Worm (Caenorhabditis elegans) whole organism, midembryonic: ENCODE results near the gene C04C3.4.

Experiments
- T22C8.4 ChIP-seq: fragments of 200-800 bp; sonication (Bioruptor generic); IDR thresholded peaks from 2 replicates; pipeline ENCODE4 v1.3.6; 2022; ENCODE audit warnings: missing genetic modification characterization, missing compliant biosample characterization
- cog-1 ChIP-seq: sonication (generic microtip); optimal IDR thresholded peaks from 2 replicates; lab custom pipeline; 2016; ENCODE audit warnings: missing genetic modification characterization, missing compliant biosample characterization
- flt-1 ChIP-seq: fragments of 200-800 bp; sonication (Bioruptor generic); IDR thresholded peaks from 2 replicates; pipeline ENCODE4 v1.3.6; 2022; ENCODE audit warnings: missing genetic modification characterization, missing compliant biosample characterization
- klf-2 ChIP-seq: fragments of 200-800 bp; sonication (Bioruptor generic); conservative IDR thresholded peaks from 2 replicates; pipeline ENCODE4 v1.3.6; 2022; ENCODE audit warnings: missing genetic modification reagents, missing genetic modification characterization, missing compliant biosample characterization
- med-1 ChIP-seq: sonication (generic microtip); optimal IDR thresholded peaks from 2 replicates; lab custom pipeline; 2017; ENCODE audit warnings: missing genetic modification characterization, mild to moderate bottlenecking, missing compliant biosample characterization, antibody characterized with exemption, missing genetic modification reagents; ENCODE audit not compliant: insufficient read depth
- ref-1 ChIP-seq: fragments of 200-800 bp; sonication (Bioruptor generic); conservative IDR thresholded peaks from 2 replicates; pipeline ENCODE4 v1.3.6; 2022; ENCODE audit warnings: missing genetic modification reagents, missing genetic modification characterization, missing compliant biosample characterization
- tab-1 ChIP-seq: fragments of 200-800 bp; sonication (Bioruptor generic); IDR thresholded peaks from 2 replicates; pipeline ENCODE4 v1.3.6; 2022; ENCODE audit warnings: missing genetic modification characterization, missing compliant biosample characterization
- ztf-23 ChIP-seq: fragments of 200-800 bp; sonication (Bioruptor generic); IDR thresholded peaks from 2 replicates; pipeline ENCODE4 v1.3.6; 2022; ENCODE audit warnings: missing genetic modification reagents, missing genetic modification characterization, missing compliant biosample characterization
- ztf-29 ChIP-seq: fragments of 200-800 bp; sonication (Bioruptor generic); IDR thresholded peaks from 2 replicates; pipeline ENCODE4 v1.3.6; 2022; ENCODE audit warnings: missing genetic modification reagents, missing genetic modification characterization, missing compliant biosample characterization

Gene C04C3.4

DNA sequence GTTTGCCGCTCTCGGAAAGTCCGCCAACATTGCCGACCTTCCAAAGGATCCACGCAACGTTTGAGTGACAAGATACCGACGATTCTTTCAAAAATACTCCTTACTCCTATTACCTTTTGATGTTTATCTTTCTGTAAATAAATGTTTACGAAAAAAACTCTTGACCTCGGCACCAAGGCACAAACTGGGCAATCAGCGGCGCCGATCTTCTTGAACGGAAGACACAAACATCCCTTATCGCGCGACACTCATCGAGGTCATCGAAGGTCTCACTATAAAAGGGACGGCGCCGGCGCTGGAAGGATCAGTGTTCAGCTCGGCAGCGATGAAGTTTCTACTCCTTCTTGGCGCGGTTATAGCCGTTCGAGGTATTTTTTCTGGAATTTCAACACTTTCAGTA is 45.2 kb downstream of the C04C3.4 start, which contains the start of gene grd-3:
Gene grd-3, plus strand, starts transcription at position 302 of the 400 bp plus-strand sequence.
- TF ChIP-seq ztf-29 (no peak), klf-2 (GFP tag; lab: Robert Waterston, UW) (no peak), ref-1 (no peak), cog-1 (tag; lab: Kevin White, UChicago) (no peak), tab-1 (GFP tag; lab: Robert Waterston, UW) (no peak), T22C8.4 (GFP tag; lab: Robert Waterston, UW) (no peak), ztf-23 (GFP tag; lab: Robert Waterston, UW) (no peak), med-1 (GFP tag; lab: Kevin White, UChicago) (no peak), flt-1 (no peak)

DNA sequence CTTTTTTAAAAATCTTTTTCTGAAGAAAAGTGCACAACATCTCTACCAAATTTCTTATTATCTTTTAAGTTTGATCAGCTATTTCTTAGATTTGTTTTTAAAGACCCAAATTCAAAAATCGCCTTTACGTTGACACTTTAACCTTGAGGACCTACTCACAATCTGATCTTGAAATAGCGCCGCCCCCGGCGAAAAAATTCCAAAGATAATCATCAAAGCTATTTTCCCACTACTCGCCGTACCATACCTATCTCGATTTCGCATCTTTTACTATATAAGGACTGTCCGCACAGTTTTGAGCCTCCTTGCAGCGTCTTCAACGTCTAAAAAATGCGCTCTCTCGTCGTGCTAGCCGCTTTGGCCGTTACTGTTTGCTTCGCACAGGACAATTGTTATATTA is 46.7 kb downstream of the C04C3.4 start, which contains the start of gene grd-10:
Gene grd-10, plus strand, starts transcription at position 208 of the 400 bp plus-strand sequence.
- TF ChIP-seq ztf-29: no peak
- TF ChIP-seq klf-2 (GFP tag; lab: Robert Waterston, UW): no peak
- no peak for TF ChIP-seq cog-1 (tag; lab: Kevin White, UChicago)
- TF ChIP-seq tab-1 (GFP tag; lab: Robert Waterston, UW): no peak
- no peak for TF ChIP-seq flt-1
- no peak for TF ChIP-seq med-1 (GFP tag; lab: Kevin White, UChicago)
- TF ChIP-seq ref-1: no peak
- TF ChIP-seq T22C8.4 (GFP tag; lab: Robert Waterston, UW): no peak
- no peak for TF ChIP-seq ztf-23 (GFP tag; lab: Robert Waterston, UW)

DNA sequence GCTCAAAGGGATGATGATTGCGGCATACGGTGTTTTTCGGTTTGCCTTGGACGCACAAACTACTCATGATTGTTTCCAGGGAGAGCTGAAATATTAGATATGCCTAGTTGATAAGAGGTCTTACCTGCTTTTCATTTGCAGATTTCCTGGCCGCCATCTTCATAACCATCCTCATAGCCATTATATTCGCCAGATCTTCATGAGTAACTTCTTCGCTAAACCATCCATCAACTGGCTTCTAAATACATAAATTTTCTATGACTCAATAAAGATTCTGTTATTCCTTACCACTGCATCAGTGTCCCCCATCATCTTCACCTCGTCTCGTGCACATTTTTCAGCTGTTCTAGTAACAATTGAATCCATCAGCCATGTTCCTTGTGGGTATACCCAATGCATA is 48.3 kb downstream of the C04C3.4 start:
- no peak for TF ChIP-seq ref-1
- TF ChIP-seq tab-1 (GFP tag; lab: Robert Waterston, UW): no peak
- no peak for TF ChIP-seq T22C8.4 (GFP tag; lab: Robert Waterston, UW)
- TF ChIP-seq cog-1 (tag; lab: Kevin White, UChicago): no peak
- TF ChIP-seq ztf-23 (GFP tag; lab: Robert Waterston, UW): no peak

DNA sequence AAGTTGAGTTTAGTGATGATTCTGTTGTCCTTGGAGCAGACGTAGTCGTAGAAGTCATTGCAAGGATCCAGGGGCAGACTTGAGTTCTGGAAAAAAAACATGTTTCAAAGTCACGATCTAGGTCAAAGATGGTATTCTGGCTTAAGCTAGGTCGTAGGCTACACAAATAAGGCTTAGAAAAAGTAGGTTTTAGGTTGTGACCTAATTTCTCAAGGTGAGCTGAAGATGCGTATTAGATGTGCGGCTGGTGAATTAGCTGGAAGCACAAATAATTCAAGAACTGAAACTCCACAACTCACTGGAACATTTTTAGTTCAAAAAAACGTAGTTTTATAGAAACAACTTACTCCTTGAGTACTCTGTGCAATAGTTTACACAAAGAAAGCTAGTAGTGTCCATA is 49.9 kb downstream of the C04C3.4 start, which contains the start of gene F09D12.2:
Gene F09D12.2, minus strand, starts transcription at position 101 of the 400 bp plus-strand sequence.
- TF ChIP-seq ztf-23 (GFP tag; lab: Robert Waterston, UW) (no peak), T22C8.4 (GFP tag; lab: Robert Waterston, UW) (no peak), klf-2 (GFP tag; lab: Robert Waterston, UW) (no peak), flt-1 (no peak), tab-1 (GFP tag; lab: Robert Waterston, UW) (no peak), ref-1 (no peak), med-1 (GFP tag; lab: Kevin White, UChicago) (no peak), cog-1 (tag; lab: Kevin White, UChicago) (no peak), ztf-29 (no peak)
